Worm (Caenorhabditis elegans) whole organism, midembryonic: ENCODE data around the gene F23F1.4.

Experiments
- T22C8.4 ChIP-seq: fragments of 200-800 bp; sonication (Bioruptor generic); IDR thresholded peaks from 2 replicates; pipeline ENCODE4 v1.3.6; 2022; ENCODE audit warnings: missing genetic modification characterization, missing compliant biosample characterization
- klf-2 ChIP-seq: fragments of 200-800 bp; sonication (Bioruptor generic); conservative IDR thresholded peaks from 2 replicates; pipeline ENCODE4 v1.3.6; 2022; ENCODE audit warnings: missing genetic modification reagents, missing genetic modification characterization, missing compliant biosample characterization
- ztf-23 ChIP-seq: fragments of 200-800 bp; sonication (Bioruptor generic); IDR thresholded peaks from 2 replicates; pipeline ENCODE4 v1.3.6; 2022; ENCODE audit warnings: missing genetic modification reagents, missing genetic modification characterization, missing compliant biosample characterization

ce11 chrII:41914-42313, 13.7 kb upstream of the F23F1.4 start, which contains the start of gene F23F1.10:
- TF ChIP-seq T22C8.4 (no peak), ztf-23 (no peak), klf-2 (GFP tag; lab: Robert Waterston, UW) (no peak)
